Fruit fly (Drosophila melanogaster) whole organism, embryonic: ENCODE data around the gene SdicC.
A peak's percentile ranks its signal among the peaks of the same experiment; 100 is the strongest.

Source experiments
- Ada2b ChIP-seq: fragments of 200-800 bp; sonication (Bioruptor generic); IDR thresholded peaks from 2 replicates; pipeline ENCODE4 v1.3.6; 2022; ENCODE audit warnings: missing biosample characterization, missing genetic modification characterization
- Antp ChIP-seq: fragments of 200-800 bp; sonication (Bioruptor generic); optimal IDR thresholded peaks from 3 replicates; lab custom pipeline; 2016; ENCODE audit warnings: missing biosample characterization, missing genetic modification characterization
- Atf3 ChIP-seq: fragments of 200-800 bp; sonication (Bioruptor generic); optimal IDR thresholded peaks from 3 replicates; lab custom pipeline; 2016; ENCODE audit warnings: missing biosample characterization, missing genetic modification characterization
- BtbVII ChIP-seq: fragments of 200-800 bp; sonication (Bioruptor generic); optimal IDR thresholded peaks from 3 replicates; lab custom pipeline; 2017; ENCODE audit warnings: missing biosample characterization, mild to moderate bottlenecking, missing genetic modification characterization
- CG10366 ChIP-seq: fragments of 200-800 bp; sonication (Bioruptor generic); IDR thresholded peaks from 2 replicates; pipeline ENCODE4 v1.3.6; 2022; ENCODE audit warnings: missing biosample characterization, missing genetic modification characterization
- CG10959 ChIP-seq: fragments of 200-800 bp; sonication (Bioruptor generic); IDR thresholded peaks from 2 replicates; pipeline ENCODE4 v1.3.6; 2022; ENCODE audit warnings: missing biosample characterization, missing genetic modification characterization
- CG11398 ChIP-seq: fragments of 200-800 bp; sonication (Bioruptor generic); optimal IDR thresholded peaks from 2 replicates; lab custom pipeline; 2016; ENCODE audit warnings: missing biosample characterization, missing genetic modification characterization
- CG12236 ChIP-seq: fragments of 200-800 bp; sonication (Bioruptor generic); optimal IDR thresholded peaks from 2 replicates; lab custom pipeline; 2016; ENCODE audit warnings: missing biosample characterization, missing genetic modification characterization
- CG12744 ChIP-seq: fragments of 200-800 bp; sonication (Bioruptor generic); optimal IDR thresholded peaks from 2 replicates; lab custom pipeline; 2016; ENCODE audit warnings: missing biosample characterization, missing genetic modification characterization
- CG12769 ChIP-seq: fragments of 200-800 bp; sonication (Bioruptor generic); optimal IDR thresholded peaks from 2 replicates; lab custom pipeline; 2019; ENCODE audit warnings: missing biosample characterization, mild to moderate bottlenecking, missing genetic modification characterization, moderate library complexity
- CG13775 ChIP-seq: fragments of 200-800 bp; sonication (Bioruptor generic); optimal IDR thresholded peaks from 3 replicates; lab custom pipeline; 2017; ENCODE audit warnings: missing biosample characterization, mild to moderate bottlenecking, missing genetic modification characterization
- CG14667 ChIP-seq: fragments of 200-800 bp; sonication (Bioruptor generic); IDR thresholded peaks from 2 replicates; pipeline ENCODE4 v1.3.6; 2022; ENCODE audit warnings: missing biosample characterization, missing genetic modification characterization
- CG15514 ChIP-seq: fragments of 200-800 bp; sonication (Bioruptor generic); optimal IDR thresholded peaks from 3 replicates; lab custom pipeline; 2017; ENCODE audit warnings: missing biosample characterization, missing genetic modification characterization, mild to moderate bottlenecking, moderate library complexity, missing genetic modification reagents
- CG16813 ChIP-seq: fragments of 200-800 bp; sonication (Bioruptor generic); IDR thresholded peaks from 3 replicates; pipeline ENCODE4 v1.3.6; 2022; ENCODE audit warnings: missing biosample characterization, missing genetic modification characterization; ENCODE audit not compliant: partially characterized antibody
- CG17829 ChIP-seq: fragments of 200-800 bp; optimal IDR thresholded peaks from 2 replicates; lab custom pipeline; 2019; ENCODE audit warnings: missing biosample characterization, mild to moderate bottlenecking, missing genetic modification characterization, moderate library complexity
- CG18011 ChIP-seq: fragments of 200-800 bp; sonication (Bioruptor generic); optimal IDR thresholded peaks from 2 replicates; lab custom pipeline; 2017; ENCODE audit warnings: missing biosample characterization, missing genetic modification characterization, mild to moderate bottlenecking, moderate library complexity, missing genotype
- CG18476 ChIP-seq: fragments of 200-800 bp; sonication (Bioruptor generic); optimal IDR thresholded peaks from 2 replicates; lab custom pipeline; 2016; ENCODE audit warnings: missing biosample characterization, mild to moderate bottlenecking, missing genetic modification characterization
- CG2202 ChIP-seq: fragments of 200-800 bp; sonication (Bioruptor generic); optimal IDR thresholded peaks from 2 replicates; lab custom pipeline; 2018; ENCODE audit warnings: missing biosample characterization, mild to moderate bottlenecking, missing genetic modification characterization
- CG2875 ChIP-seq: fragments of 200-800 bp; sonication (Bioruptor generic); optimal IDR thresholded peaks from 2 replicates; lab custom pipeline; 2017; ENCODE audit warnings: missing biosample characterization, mild to moderate bottlenecking, missing genetic modification characterization, missing genetic modification reagents
- CG3065 ChIP-seq: fragments of 200-800 bp; sonication (Bioruptor generic); optimal IDR thresholded peaks from 2 replicates; lab custom pipeline; 2016; ENCODE audit warnings: missing biosample characterization, missing genetic modification characterization
- CG34422 ChIP-seq: fragments of 200-800 bp; sonication (Bioruptor generic); IDR thresholded peaks from 3 replicates; pipeline ENCODE4 v1.3.6; 2022; ENCODE audit warnings: missing biosample characterization, missing genetic modification characterization
- CG42726 ChIP-seq: fragments of 200-800 bp; sonication (Bioruptor generic); IDR thresholded peaks from 2 replicates; pipeline ENCODE4 v1.3.6; 2022; ENCODE audit warnings: missing biosample characterization, missing genetic modification characterization; ENCODE audit not compliant: partially characterized antibody
- CG4730 ChIP-seq: fragments of 200-800 bp; sonication (Bioruptor generic); IDR thresholded peaks from 2 replicates; pipeline ENCODE4 v1.3.6; 2022; ENCODE audit warnings: missing biosample characterization, missing genetic modification characterization
- CG9609 ChIP-seq: fragments of 200-800 bp; sonication (Bioruptor generic); optimal IDR thresholded peaks from 3 replicates; lab custom pipeline; 2016; ENCODE audit warnings: missing biosample characterization, missing genetic modification characterization
- CG9932 ChIP-seq: fragments of 200-800 bp; sonication (Bioruptor generic); IDR thresholded peaks from 2 replicates; pipeline ENCODE4 v1.3.6; 2022; ENCODE audit warnings: missing biosample characterization, missing genetic modification characterization
- Camta ChIP-seq: fragments of 200-800 bp; sonication (Bioruptor generic); optimal IDR thresholded peaks from 2 replicates; lab custom pipeline; 2016; ENCODE audit warnings: missing biosample characterization, missing genetic modification characterization
- D ChIP-seq, 2 experiments: fragments of 200-800 bp in 1 of 2; fragments of >200 bp in 1 of 2; sonication (Bioruptor generic) in 1 of 2; optimal IDR thresholded peaks; 2 replicates in 1 of 2; 3 replicates in 1 of 2; lab custom pipeline; 2017; ENCODE audit warnings: mild to moderate bottlenecking in 1 of 2, missing biosample characterization in 1 of 2, missing genetic modification characterization in 1 of 2, missing genetic modification reagents in 1 of 2
- D19A ChIP-seq: fragments of 200-800 bp; optimal IDR thresholded peaks from 3 replicates; lab custom pipeline; 2019; ENCODE audit warnings: missing biosample characterization, mild to moderate bottlenecking, missing genetic modification characterization, moderate library complexity
- Ets65A ChIP-seq: fragments of 200-800 bp; sonication (Bioruptor generic); peaks from one replicate; lab custom pipeline; 2016; ENCODE audit warnings: missing biosample characterization, missing genetic modification characterization
- Med ChIP-seq: fragments of 200-800 bp; sonication (Bioruptor generic); peaks from one replicate; lab custom pipeline; 2016; ENCODE audit warnings: missing biosample characterization, missing genetic modification characterization, mild to moderate bottlenecking, inconsistent platforms, moderate library complexity
- NC2α ChIP-seq: fragments of 200-800 bp; sonication (Bioruptor generic); optimal IDR thresholded peaks from 2 replicates; lab custom pipeline; 2016; ENCODE audit warnings: missing biosample characterization, missing genetic modification characterization
- amos ChIP-seq: fragments of 200-800 bp; sonication (Bioruptor generic); IDR thresholded peaks from 2 replicates; pipeline ENCODE4 v1.3.6; 2022; ENCODE audit warnings: missing biosample characterization, missing genetic modification characterization; ENCODE audit not compliant: partially characterized antibody
- ato ChIP-seq: fragments of 200-800 bp; sonication (Bioruptor generic); IDR thresholded peaks from 2 replicates; pipeline ENCODE4 v1.3.6; 2022; ENCODE audit warnings: missing biosample characterization, missing genetic modification characterization; ENCODE audit not compliant: partially characterized antibody
- bbx ChIP-seq: fragments of 200-800 bp; sonication (Bioruptor generic); IDR thresholded peaks from 2 replicates; pipeline ENCODE4 v1.3.6; 2022; ENCODE audit warnings: missing biosample characterization, missing genetic modification characterization; ENCODE audit not compliant: partially characterized antibody
- bcd ChIP-seq: fragments of 200-800 bp; sonication (Bioruptor generic); optimal IDR thresholded peaks from 2 replicates; lab custom pipeline; 2017; ENCODE audit warnings: missing biosample characterization, mild to moderate bottlenecking, missing genetic modification characterization
- ci ChIP-seq: fragments of 200-800 bp; sonication (Bioruptor generic); IDR thresholded peaks from 3 replicates; pipeline ENCODE4 v1.3.6; 2022; ENCODE audit warnings: missing biosample characterization, missing genetic modification characterization
- danr ChIP-seq: fragments of 200-800 bp; sonication (Bioruptor generic); IDR thresholded peaks from 2 replicates; pipeline ENCODE4 v1.3.6; 2022; ENCODE audit warnings: missing biosample characterization, missing genetic modification characterization
- dmrt99B ChIP-seq: fragments of 200-800 bp; sonication (Bioruptor generic); optimal IDR thresholded peaks from 2 replicates; lab custom pipeline; 2018; ENCODE audit warnings: missing biosample characterization, mild to moderate bottlenecking, missing genetic modification characterization, moderate library complexity
- dysf ChIP-seq: fragments of 200-800 bp; sonication (Bioruptor generic); IDR thresholded peaks from 3 replicates; pipeline ENCODE4 v1.3.6; 2022; ENCODE audit warnings: missing biosample characterization, missing genetic modification characterization
- fd3F ChIP-seq: fragments of 200-800 bp; sonication (Bioruptor generic); optimal IDR thresholded peaks from 2 replicates; lab custom pipeline; 2018; ENCODE audit warnings: missing biosample characterization, mild to moderate bottlenecking, missing genetic modification characterization, moderate library complexity
- ftz-f1 ChIP-seq: fragments of 200-800 bp; sonication (Bioruptor generic); optimal IDR thresholded peaks from 2 replicates; lab custom pipeline; 2016; ENCODE audit warnings: missing biosample characterization, missing genetic modification characterization
- gro ChIP-seq: fragments of 200-800 bp; sonication (Bioruptor generic); optimal IDR thresholded peaks from 2 replicates; lab custom pipeline; 2016; ENCODE audit warnings: missing biosample characterization, missing genetic modification characterization
- gsb-n ChIP-seq: fragments of 200-800 bp; sonication (Bioruptor generic); optimal IDR thresholded peaks from 3 replicates; lab custom pipeline; 2018; ENCODE audit warnings: missing biosample characterization, mild to moderate bottlenecking, missing genetic modification characterization
- hth ChIP-seq: fragments of >200 bp; optimal IDR thresholded peaks from 2 replicates; lab custom pipeline; 2017; ENCODE audit warnings: inconsistent platforms
- jumu ChIP-seq: fragments of 200-800 bp; sonication (Bioruptor generic); optimal IDR thresholded peaks from 3 replicates; lab custom pipeline; 2016; ENCODE audit warnings: missing biosample characterization, missing genetic modification characterization
- lab ChIP-seq: fragments of 200-800 bp; sonication (Bioruptor generic); optimal IDR thresholded peaks from 3 replicates; lab custom pipeline; 2017; ENCODE audit warnings: missing biosample characterization, missing genetic modification characterization, mild to moderate bottlenecking, moderate library complexity, missing genetic modification reagents
- oc ChIP-seq: fragments of 200-800 bp; sonication (Bioruptor generic); optimal IDR thresholded peaks from 2 replicates; lab custom pipeline; 2018; ENCODE audit warnings: missing biosample characterization, mild to moderate bottlenecking, missing genetic modification characterization, moderate library complexity
- schlank ChIP-seq: fragments of 200-800 bp; sonication (Bioruptor generic); optimal IDR thresholded peaks from 2 replicates; lab custom pipeline; 2018; ENCODE audit warnings: missing biosample characterization, mild to moderate bottlenecking, missing genetic modification characterization
- twi ChIP-seq: fragments of 200-800 bp; optimal IDR thresholded peaks from 2 replicates; lab custom pipeline; 2019; ENCODE audit warnings: missing biosample characterization, mild to moderate bottlenecking, missing genetic modification characterization, moderate library complexity
- wek ChIP-seq: fragments of 200-800 bp; sonication (Bioruptor generic); optimal IDR thresholded peaks from 3 replicates; lab custom pipeline; 2018; ENCODE audit warnings: missing biosample characterization, mild to moderate bottlenecking, missing genetic modification characterization, moderate library complexity

The SdicC gene

DNA sequence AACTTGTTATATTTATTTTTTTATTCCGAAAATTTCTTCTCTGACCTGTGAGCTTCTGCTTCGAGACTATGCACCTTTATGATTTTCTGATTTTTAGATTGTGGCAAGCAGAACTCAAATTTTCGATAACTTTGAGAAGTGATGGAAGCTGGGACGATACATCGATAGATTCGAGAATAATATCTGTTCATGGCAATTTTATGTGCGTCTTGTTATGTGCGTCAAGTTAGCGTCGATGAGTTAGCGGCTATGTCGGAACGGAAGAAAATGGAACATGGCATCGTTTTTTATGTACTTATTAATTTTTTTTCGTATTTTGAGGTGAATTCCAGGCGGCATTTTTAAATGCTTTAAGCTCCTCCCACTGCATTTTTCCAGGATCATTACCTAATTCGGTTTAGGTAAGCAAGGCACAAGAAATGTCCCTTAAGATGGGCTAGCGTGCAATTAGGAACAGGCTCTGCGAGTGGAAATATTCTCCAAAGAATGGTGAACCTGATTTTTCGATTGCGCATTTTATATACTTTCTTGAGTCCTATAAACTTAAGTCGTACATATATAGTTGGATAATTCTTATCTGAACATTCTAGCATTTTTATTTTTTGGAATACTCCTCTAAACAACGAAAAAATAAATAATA, 51.2 kb downstream of the SdicC start, which contains the start of gene Phf7 (continued):
- TF ChIP-seq CG14667 (peak; percentile 42; the same call in 1 of the 2 replicates), twi (no peak), CG3065 (GFP tag; lab: Kevin White, UChicago) (no peak), CG10366 (no peak), D19A (no peak), bbx (GFP tag; lab: Robert Waterston, UW) (peak; percentile 77), D (optimal IDR thresholded peaks at IDR 0.05; lab: Kevin White, UChicago) (no peak), D (GFP tag; optimal IDR thresholded peaks at IDR 0.05; lab: Kevin White, UChicago) (no peak), oc (tag; lab: Kevin White, UChicago) (no peak), wek (GFP tag; lab: Kevin White, UChicago) (no peak), ftz-f1 (no peak), CG2875 (no peak), CG12769 (tag; lab: Kevin White, UChicago) (no peak), CG12236 (no peak), bcd (GFP tag; lab: Kevin White, UChicago) (no peak), CG9932 (peak; percentile 40; the same call in 1 of the 2 replicates), CG34422 (no peak), CG9609 (GFP tag; lab: Kevin White, UChicago) (no peak), CG11398 (GFP tag; lab: Kevin White, UChicago) (no peak), CG18476 (no peak), amos (GFP tag; lab: Robert Waterston, UW) (peak; percentile 86), CG18011 (no peak), dysf (GFP tag; lab: Robert Waterston, UW) (no peak), CG12744 (GFP tag; lab: Kevin White, UChicago) (no peak), CG16813 (GFP tag; lab: Robert Waterston, UW) (peak; percentile 83), ato (GFP tag; lab: Robert Waterston, UW) (peak; percentile 59), BtbVII (GFP tag; lab: Kevin White, UChicago) (no peak), dmrt99B (tag; lab: Kevin White, UChicago) (no peak), CG13775 (GFP tag; lab: Kevin White, UChicago) (no peak), CG10959 (no peak), NC2α (no peak), CG42726 (GFP tag; lab: Robert Waterston, UW) (peak; percentile 85), ci (GFP tag; lab: Robert Waterston, UW) (no peak), Ada2b (GFP tag; lab: Robert Waterston, UW) (no peak), Atf3 (no peak), Ets65A (peak; percentile 91), danr (GFP tag; lab: Robert Waterston, UW) (no peak), Camta (GFP tag; lab: Kevin White, UChicago) (no peak), gsb-n (tag; lab: Kevin White, UChicago) (no peak), gro (GFP tag; lab: Kevin White, UChicago) (no peak), CG15514 (GFP tag; lab: Kevin White, UChicago) (peak; percentile 66), CG4730 (no peak), hth (lab: Kevin White, UChicago) (no peak), Antp (GFP tag; lab: Kevin White, UChicago) (no peak), CG2202 (no peak), lab (GFP tag; lab: Kevin White, UChicago) (no peak), CG17829 (peak; percentile 14), jumu (GFP tag; lab: Kevin White, UChicago) (peak; percentile 18), schlank (tag; lab: Kevin White, UChicago) (no peak), fd3F (GFP tag; lab: Kevin White, UChicago) (no peak), Med (GFP tag; lab: Kevin White, UChicago) (peak; percentile 68)
